Fruit fly (Drosophila melanogaster) whole organism, embryonic: Measurements from ENCODE around the gene fzo.
A peak's percentile ranks its signal among the peaks of the same experiment; 100 is the strongest.

Experiments
- BtbVII ChIP-seq: fragments of 200-800 bp; sonication (Bioruptor generic); optimal IDR thresholded peaks from 3 replicates; lab custom pipeline; 2017; ENCODE audit warnings: missing biosample characterization, mild to moderate bottlenecking, missing genetic modification characterization
- CG10462 ChIP-seq: fragments of 200-800 bp; sonication (Bioruptor generic); optimal IDR thresholded peaks from 2 replicates; lab custom pipeline; 2016; ENCODE audit warnings: missing biosample characterization, missing genetic modification characterization
- CG11398 ChIP-seq: fragments of 200-800 bp; sonication (Bioruptor generic); optimal IDR thresholded peaks from 2 replicates; lab custom pipeline; 2016; ENCODE audit warnings: missing biosample characterization, missing genetic modification characterization
- CG12942 ChIP-seq: fragments of 200-800 bp; sonication (Bioruptor generic); optimal IDR thresholded peaks from 3 replicates; lab custom pipeline; 2016; ENCODE audit warnings: missing biosample characterization, missing genetic modification characterization
- CG13287 ChIP-seq: fragments of 200-800 bp; sonication (Bioruptor generic); IDR thresholded peaks from 2 replicates; pipeline ENCODE4 v1.3.6; 2022; ENCODE audit warnings: missing biosample characterization, missing genetic modification characterization; ENCODE audit not compliant: partially characterized antibody
- CG13624 ChIP-seq: fragments of 200-800 bp; sonication (Bioruptor generic); optimal IDR thresholded peaks from 2 replicates; lab custom pipeline; 2016; ENCODE audit warnings: missing biosample characterization, missing genetic modification characterization
- CG14667 ChIP-seq: fragments of 200-800 bp; sonication (Bioruptor generic); IDR thresholded peaks from 2 replicates; pipeline ENCODE4 v1.3.6; 2022; ENCODE audit warnings: missing biosample characterization, missing genetic modification characterization
- CG17802 ChIP-seq: fragments of 200-800 bp; sonication (Bioruptor generic); optimal IDR thresholded peaks from 2 replicates; lab custom pipeline; 2018; ENCODE audit warnings: missing biosample characterization, mild to moderate bottlenecking, missing genetic modification characterization, moderate library complexity
- CG18619 ChIP-seq: fragments of 200-800 bp; sonication (Bioruptor generic); optimal IDR thresholded peaks from 3 replicates; lab custom pipeline; 2017; ENCODE audit warnings: missing biosample characterization, mild to moderate bottlenecking, missing genetic modification characterization
- CG2875 ChIP-seq: fragments of 200-800 bp; sonication (Bioruptor generic); optimal IDR thresholded peaks from 2 replicates; lab custom pipeline; 2017; ENCODE audit warnings: missing biosample characterization, mild to moderate bottlenecking, missing genetic modification characterization, missing genetic modification reagents
- CG3065 ChIP-seq: fragments of 200-800 bp; sonication (Bioruptor generic); optimal IDR thresholded peaks from 2 replicates; lab custom pipeline; 2016; ENCODE audit warnings: missing biosample characterization, missing genetic modification characterization
- CG34376 ChIP-seq: fragments of 200-800 bp; sonication (Bioruptor generic); optimal IDR thresholded peaks from 2 replicates; lab custom pipeline; 2018; ENCODE audit warnings: missing biosample characterization, mild to moderate bottlenecking, missing genetic modification characterization
- CG5180 ChIP-seq: fragments of 200-800 bp; sonication (Bioruptor generic); optimal IDR thresholded peaks from 3 replicates; lab custom pipeline; 2017; ENCODE audit warnings: missing biosample characterization, missing genetic modification characterization, mild to moderate bottlenecking, moderate library complexity, missing genetic modification reagents
- CG5245 ChIP-seq: fragments of 200-800 bp; sonication (Bioruptor generic); optimal IDR thresholded peaks from 3 replicates; lab custom pipeline; 2016; ENCODE audit warnings: missing biosample characterization, missing genetic modification characterization
- CG6654 ChIP-seq: fragments of 200-800 bp; sonication (Bioruptor generic); optimal IDR thresholded peaks from 2 replicates; lab custom pipeline; 2017; ENCODE audit warnings: missing biosample characterization, mild to moderate bottlenecking, missing genetic modification characterization
- CG7928 ChIP-seq: fragments of 200-800 bp; sonication (Bioruptor generic); optimal IDR thresholded peaks from 2 replicates; lab custom pipeline; 2017; ENCODE audit warnings: missing biosample characterization, mild to moderate bottlenecking, missing genetic modification characterization
- CG9215 ChIP-seq: fragments of 200-800 bp; sonication (Bioruptor generic); IDR thresholded peaks from 2 replicates; pipeline ENCODE4 v1.3.6; 2022; ENCODE audit warnings: missing biosample characterization, missing genetic modification characterization
- Ets97D ChIP-seq: fragments of 200-800 bp; sonication (Bioruptor generic); optimal IDR thresholded peaks from 3 replicates; lab custom pipeline; 2016; ENCODE audit warnings: missing biosample characterization, missing genetic modification characterization
- H2.0 ChIP-seq: fragments of 200-800 bp; sonication (Bioruptor generic); IDR thresholded peaks from 2 replicates; pipeline ENCODE4 v1.3.6; 2022; ENCODE audit warnings: missing biosample characterization, missing genetic modification characterization
- HLH54F ChIP-seq: fragments of 200-800 bp; sonication (Bioruptor generic); optimal IDR thresholded peaks from 3 replicates; lab custom pipeline; 2016; ENCODE audit warnings: missing biosample characterization, missing genetic modification characterization
- Max ChIP-seq: fragments of 200-800 bp; sonication (Bioruptor generic); optimal IDR thresholded peaks from 2 replicates; lab custom pipeline; 2016; ENCODE audit warnings: missing biosample characterization, mild to moderate bottlenecking, missing genetic modification characterization
- Nf-YC ChIP-seq: fragments of 200-800 bp; optimal IDR thresholded peaks from 3 replicates; lab custom pipeline; 2019; ENCODE audit warnings: missing biosample characterization, mild to moderate bottlenecking, missing genetic modification characterization, moderate library complexity
- Opbp ChIP-seq: fragments of 200-800 bp; sonication (Bioruptor generic); IDR thresholded peaks from 3 replicates; pipeline ENCODE4 v1.3.6; 2022; ENCODE audit warnings: missing biosample characterization, missing genetic modification characterization; ENCODE audit not compliant: partially characterized antibody
- Sox102F ChIP-seq: fragments of 200-800 bp; sonication (Bioruptor generic); optimal IDR thresholded peaks from 2 replicates; lab custom pipeline; 2018; ENCODE audit warnings: missing biosample characterization, mild to moderate bottlenecking, missing genetic modification characterization, moderate library complexity
- TFAM ChIP-seq: fragments of 200-800 bp; sonication (Bioruptor generic); optimal IDR thresholded peaks from 2 replicates; lab custom pipeline; 2017; ENCODE audit warnings: missing biosample characterization, missing genetic modification characterization, inconsistent platforms
- Trl ChIP-seq, 3 experiments: fragments of >200 bp in 2 of 3; fragments of 200-800 bp in 1 of 3; sonication (Bioruptor generic) in 1 of 3; optimal IDR thresholded peaks; 2 replicates in 1 of 3; 3 replicates in 2 of 3; lab custom pipeline; 2016 to 2017; ENCODE audit warnings: missing biosample characterization in 1 of 3, missing genetic modification characterization in 1 of 3
- ac ChIP-seq: fragments of 200-800 bp; sonication (Bioruptor generic); optimal IDR thresholded peaks from 3 replicates; lab custom pipeline; 2017; ENCODE audit warnings: missing biosample characterization, mild to moderate bottlenecking, missing genetic modification characterization
- ap ChIP-seq: fragments of 200-800 bp; sonication (Bioruptor generic); IDR thresholded peaks from 2 replicates; pipeline ENCODE4 v1.3.6; 2022; ENCODE audit warnings: missing biosample characterization, missing genetic modification characterization
- br ChIP-seq: fragments of >200 bp; optimal IDR thresholded peaks from 2 replicates; lab custom pipeline; 2017
- cas ChIP-seq: fragments of 200-800 bp; sonication (Bioruptor generic); IDR thresholded peaks from 2 replicates; pipeline ENCODE4 v1.3.6; 2022; ENCODE audit warnings: missing biosample characterization, missing genetic modification characterization
- chif ChIP-seq, 2 experiments: fragments of 200-800 bp; sonication (Bioruptor generic); optimal IDR thresholded peaks; 3 replicates each; lab custom pipeline; 2016; ENCODE audit warnings: missing biosample characterization in 2 of 2, missing genetic modification characterization in 2 of 2
- corto ChIP-seq: fragments of 200-800 bp; sonication (Bioruptor generic); optimal IDR thresholded peaks from 2 replicates; lab custom pipeline; 2016; ENCODE audit warnings: missing biosample characterization, mild to moderate bottlenecking, missing genetic modification characterization, moderate library complexity
- cwo ChIP-seq: fragments of 200-800 bp; sonication (Bioruptor generic); optimal IDR thresholded peaks from 3 replicates; lab custom pipeline; 2017; ENCODE audit warnings: missing biosample characterization, missing genetic modification characterization, mild to moderate bottlenecking, moderate library complexity, missing genetic modification reagents
- dan ChIP-seq: fragments of 200-800 bp; sonication (Bioruptor generic); IDR thresholded peaks from 2 replicates; pipeline ENCODE4 v1.3.6; 2022; ENCODE audit warnings: missing biosample characterization, missing genetic modification characterization
- dmrt99B ChIP-seq: fragments of 200-800 bp; sonication (Bioruptor generic); optimal IDR thresholded peaks from 2 replicates; lab custom pipeline; 2018; ENCODE audit warnings: missing biosample characterization, mild to moderate bottlenecking, missing genetic modification characterization, moderate library complexity
- fd96Cb ChIP-seq: fragments of 200-800 bp; sonication (Bioruptor generic); optimal IDR thresholded peaks from 2 replicates; lab custom pipeline; 2018; ENCODE audit warnings: missing biosample characterization, mild to moderate bottlenecking, missing genetic modification characterization, moderate library complexity
- ftz-f1 ChIP-seq: fragments of 200-800 bp; sonication (Bioruptor generic); optimal IDR thresholded peaks from 2 replicates; lab custom pipeline; 2016; ENCODE audit warnings: missing biosample characterization, missing genetic modification characterization
- gfzf ChIP-seq: fragments of 200-800 bp; sonication (Bioruptor generic); optimal IDR thresholded peaks from 2 replicates; lab custom pipeline; 2016; ENCODE audit warnings: missing biosample characterization, mild to moderate bottlenecking, missing genetic modification characterization, moderate library complexity
- ind ChIP-seq: fragments of 200-800 bp; sonication (Bioruptor generic); optimal IDR thresholded peaks from 3 replicates; lab custom pipeline; 2016; ENCODE audit warnings: missing biosample characterization, missing genetic modification characterization
- luna ChIP-seq: fragments of 200-800 bp; sonication (Bioruptor generic); optimal IDR thresholded peaks from 2 replicates; lab custom pipeline; 2016; ENCODE audit warnings: missing biosample characterization, missing genetic modification characterization
- nau ChIP-seq: fragments of 200-800 bp; sonication (Bioruptor generic); optimal IDR thresholded peaks from 3 replicates; lab custom pipeline; 2017; ENCODE audit warnings: missing biosample characterization, mild to moderate bottlenecking, missing genetic modification characterization, missing genetic modification reagents
- p53 ChIP-seq: fragments of 200-800 bp; sonication (Bioruptor generic); optimal IDR thresholded peaks from 2 replicates; lab custom pipeline; 2016; ENCODE audit warnings: missing biosample characterization, missing genetic modification characterization
- run ChIP-seq: fragments of 200-800 bp; sonication (Bioruptor generic); optimal IDR thresholded peaks from 3 replicates; lab custom pipeline; 2018; ENCODE audit warnings: missing biosample characterization, mild to moderate bottlenecking, missing genetic modification characterization
- salm ChIP-seq: fragments of 200-800 bp; sonication (Bioruptor generic); optimal IDR thresholded peaks from 2 replicates; lab custom pipeline; 2018; ENCODE audit warnings: missing biosample characterization, mild to moderate bottlenecking, missing genetic modification characterization
- scrt ChIP-seq: fragments of 200-800 bp; sonication (Bioruptor generic); optimal IDR thresholded peaks from 2 replicates; lab custom pipeline; 2018; ENCODE audit warnings: missing biosample characterization, mild to moderate bottlenecking, missing genetic modification characterization, moderate library complexity
- sim ChIP-seq: fragments of 200-800 bp; sonication (Bioruptor generic); IDR thresholded peaks from 2 replicates; pipeline ENCODE4 v1.3.6; 2022; ENCODE audit warnings: missing biosample characterization, missing genetic modification characterization
- slp2 ChIP-seq: fragments of 200-800 bp; sonication (Bioruptor generic); optimal IDR thresholded peaks from 2 replicates; lab custom pipeline; 2016; ENCODE audit warnings: missing biosample characterization, missing genetic modification characterization
- sr ChIP-seq: fragments of 200-800 bp; sonication (Bioruptor generic); IDR thresholded peaks from 3 replicates; pipeline ENCODE4 v1.3.6; 2022; ENCODE audit warnings: missing biosample characterization, missing genetic modification characterization
- toy ChIP-seq: fragments of 200-800 bp; sonication (Bioruptor generic); IDR thresholded peaks from 2 replicates; pipeline ENCODE4 v1.3.6; 2022; ENCODE audit warnings: missing biosample characterization, missing genetic modification characterization
- yki ChIP-seq: fragments of >200 bp; optimal IDR thresholded peaks from 3 replicates; lab custom pipeline; 2018

The fzo gene

dm6 chr3R:23214603-23215433 is 11.0 kb upstream of the fzo start (continued):
- TF ChIP-seq run (tag; lab: Kevin White, UChicago) (no peak), salm (tag; lab: Kevin White, UChicago) (no peak), CG18619 (no peak), toy (GFP tag; lab: Robert Waterston, UW) (no peak), ac (GFP tag; lab: Kevin White, UChicago) (no peak), CG5245 (GFP tag; lab: Kevin White, UChicago) (no peak), gfzf (GFP tag; lab: Kevin White, UChicago) (peak; percentile 61), nau (GFP tag; lab: Kevin White, UChicago) (no peak), sim (GFP tag; lab: Robert Waterston, UW) (no peak), CG12942 (GFP tag; lab: Kevin White, UChicago) (no peak), p53 (no peak), sr (GFP tag; lab: Robert Waterston, UW) (no peak), cwo (peak; percentile 72), CG10462 (no peak), yki (lab: Kevin White, UChicago) (no peak), Ets97D (peak; percentile 57), br (no peak), CG7928 (GFP tag; lab: Kevin White, UChicago) (no peak), dan (GFP tag; lab: Robert Waterston, UW) (no peak), corto (no peak), ap (GFP tag; lab: Robert Waterston, UW) (no peak), Sox102F (GFP tag; lab: Kevin White, UChicago) (no peak), HLH54F (GFP tag; lab: Kevin White, UChicago) (no peak), CG13287 (GFP tag; lab: Robert Waterston, UW) (peak; percentile 57), Trl (optimal IDR thresholded peaks at IDR 0.05; lab: Kevin White, UChicago) (peak; percentile 14 to 24), Trl (GFP tag; optimal IDR thresholded peaks at IDR 0.05; lab: Kevin White, UChicago) (no peak), TFAM (GFP tag; lab: Kevin White, UChicago) (no peak), slp2 (GFP tag; lab: Kevin White, UChicago) (no peak), dmrt99B (no peak), Opbp (GFP tag; lab: Robert Waterston, UW) (peak; percentile 30; the same call in 1 of the 3 replicates), ftz-f1 (GFP tag; lab: Kevin White, UChicago) (peak; percentile 31), H2.0 (GFP tag; lab: Robert Waterston, UW) (no peak), BtbVII (GFP tag; lab: Kevin White, UChicago) (peak; percentile 13), scrt (GFP tag; lab: Kevin White, UChicago) (peak; percentile 40), Max (GFP tag; lab: Kevin White, UChicago) (no peak), luna (GFP tag; lab: Kevin White, UChicago) (no peak), CG3065 (no peak), chif (GFP tag; optimal IDR thresholded peaks at IDR 0.05; lab: Kevin White, UChicago) (no peak), CG5180 (GFP tag; lab: Kevin White, UChicago) (peak; percentile 51), CG6654 (GFP tag; lab: Kevin White, UChicago) (no peak), CG34376 (GFP tag; lab: Kevin White, UChicago) (peak; percentile 97), Nf-YC (tag; lab: Kevin White, UChicago) (peak; percentile 12), fd96Cb (tag; lab: Kevin White, UChicago) (no peak), CG14667 (no peak), ind (GFP tag; lab: Kevin White, UChicago) (no peak), CG13624 (GFP tag; lab: Kevin White, UChicago) (peak; percentile 4), CG11398 (no peak), CG2875 (GFP tag; lab: Kevin White, UChicago) (no peak), cas (GFP tag; lab: Robert Waterston, UW) (no peak), CG9215 (no peak), CG17802 (tag; lab: Kevin White, UChicago) (no peak)
